Worm (Caenorhabditis elegans): ENCODE data around the gene F10E7.1.
"Not testable (repeated sequence)": the region's sequence is repeated elsewhere in the genome, so short reads cannot be mapped to it uniquely, and the experiment has no call there.

F10E7.1 gene

ce11 chrII:7126457-7126856 is at the start of gene F10E7.1:
Gene F10E7.1 (plus strand): TSS chrII:7126757.
- TF ChIP-seq peb-1 (tag; optimal IDR thresholded peaks at IDR 0.05): no peak
- TF ChIP-seq unc-39 (tag; optimal IDR thresholded peaks at IDR 0.05): no peak
- TF ChIP-seq zag-1 (tag; optimal IDR thresholded peaks at IDR 0.05): no peak
- TF ChIP-seq lsy-2 (tag; optimal IDR thresholded peaks at IDR 0.05): no peak
- TF ChIP-seq nhr-10 (tag; optimal IDR thresholded peaks at IDR 0.05): no peak
- TF ChIP-seq ztf-4 (tag; optimal IDR thresholded peaks at IDR 0.05): no peak
- TF ChIP-seq C34F6.9 (tag; optimal IDR thresholded peaks at IDR 0.05): no peak
- TF ChIP-seq nhr-237 (tag; optimal IDR thresholded peaks at IDR 0.05): no peak
- TF ChIP-seq blmp-1 (tag; optimal IDR thresholded peaks at IDR 0.05; ENCODE audit: insufficient read depth): no peak
- TF ChIP-seq snpc-4 (tag; optimal IDR thresholded peaks at IDR 0.05): no peak
- no peak for TF ChIP-seq Y55F3AM.14 (GFP tag; optimal IDR thresholded peaks at IDR 0.05)

DNA sequence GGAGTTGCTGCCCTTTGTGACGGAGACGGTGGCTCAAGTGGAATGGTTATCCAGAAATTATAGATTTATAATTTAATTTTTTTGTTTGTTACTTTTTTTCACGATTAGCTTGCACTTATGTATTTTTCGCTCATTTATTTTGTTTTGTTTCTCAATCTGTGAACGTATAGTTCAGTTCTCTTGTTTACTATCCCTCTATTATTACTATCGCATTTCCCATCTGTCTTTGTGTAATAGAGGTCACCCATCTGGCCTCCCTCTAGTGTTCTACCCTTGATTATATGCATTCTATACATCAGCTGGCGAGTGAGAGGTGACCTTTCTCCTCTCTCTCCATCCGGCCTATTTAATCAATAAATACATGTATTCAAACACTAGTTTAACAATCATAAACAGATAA is 42.5 kb upstream of the F10E7.1 start, which contains the start of the genes T02G5.14 and T02G5.15:
Gene T02G5.14, plus strand, starts transcription at position 301 of the 400 bp plus-strand sequence.
Gene T02G5.15, plus strand, starts transcription at position 301 of the 400 bp plus-strand sequence.
- TF ChIP-seq ztf-4 (tag; optimal IDR thresholded peaks at IDR 0.05); nhr-129 (tag; optimal IDR thresholded peaks at IDR 0.05); sma-9 (GFP tag; optimal IDR thresholded peaks at IDR 0.05); sma-9 (tag; optimal IDR thresholded peaks at IDR 0.05): not testable (repeated sequence)

ce11 chrII:7090085-7090484 is 36.5 kb upstream of the F10E7.1 start:
- TF ChIP-seq elt-1 (tag; optimal IDR thresholded peaks at IDR 0.05): no peak
- TF ChIP-seq unc-55 (GFP tag; optimal IDR thresholded peaks at IDR 0.05): no peak
- no peak for TF ChIP-seq gmeb-1 (tag; optimal IDR thresholded peaks at IDR 0.05)
- TF ChIP-seq nhr-6 (tag; optimal IDR thresholded peaks at IDR 0.05): no peak
- TF ChIP-seq dmd-4 (tag; optimal IDR thresholded peaks at IDR 0.05): no peak
- TF ChIP-seq ztf-4 (tag; optimal IDR thresholded peaks at IDR 0.05): no peak
- peak; percentile 47 for TF ChIP-seq nhr-25 (tag; optimal IDR thresholded peaks at IDR 0.05)
- no peak for TF ChIP-seq sem-4 (tag; optimal IDR thresholded peaks at IDR 0.05)
- no peak for TF ChIP-seq skn-1 (tag; optimal IDR thresholded peaks at IDR 0.05)
- no peak for TF ChIP-seq nhr-12 (tag; optimal IDR thresholded peaks at IDR 0.05)
- TF ChIP-seq lin-11 (tag; optimal IDR thresholded peaks at IDR 0.05): no peak
- TF ChIP-seq egl-27 (tag; optimal IDR thresholded peaks at IDR 0.05): no peak
- no peak for TF ChIP-seq mab-5 (tag; optimal IDR thresholded peaks at IDR 0.05)
- TF ChIP-seq mdl-1 (tag; optimal IDR thresholded peaks at IDR 0.05): no peak
- TF ChIP-seq nhr-11 (tag; optimal IDR thresholded peaks at IDR 0.05): no peak
- peak in 1 of 2 experiments; percentile 1 for TF ChIP-seq lsy-2 (tag; optimal IDR thresholded peaks at IDR 0.05)
- TF ChIP-seq sma-3 (GFP tag; optimal IDR thresholded peaks at IDR 0.05): no peak
- TF ChIP-seq sma-9 (GFP tag; optimal IDR thresholded peaks at IDR 0.05): peak; percentile 26
- TF ChIP-seq sma-9 (tag; optimal IDR thresholded peaks at IDR 0.05): no peak
- no peak for TF ChIP-seq lin-39 (tag; optimal IDR thresholded peaks at IDR 0.05)
- no peak for TF ChIP-seq ZK546.5 (tag; optimal IDR thresholded peaks at IDR 0.05)
- no peak for TF ChIP-seq ztf-1 (GFP tag; conservative IDR thresholded peaks at IDR 0.05)
- TF ChIP-seq Y55F3AM.14 (GFP tag; optimal IDR thresholded peaks at IDR 0.05): no peak
- TF ChIP-seq nhr-10 (tag; optimal IDR thresholded peaks at IDR 0.05): no peak
- peak; percentile 23 for TF ChIP-seq C34F6.9 (tag; optimal IDR thresholded peaks at IDR 0.05)
- TF ChIP-seq mbf-1 (tag; optimal IDR thresholded peaks at IDR 0.05): no peak
- TF ChIP-seq lin-13 (GFP tag; optimal IDR thresholded peaks at IDR 0.05): no peak
- TF ChIP-seq unc-62 (GFP tag; optimal IDR thresholded peaks at IDR 0.05): no peak
- no peak for TF ChIP-seq blmp-1 (tag; optimal IDR thresholded peaks at IDR 0.05; ENCODE audit: insufficient read depth)
- no peak for TF ChIP-seq nhr-23 (tag; optimal IDR thresholded peaks at IDR 0.05)
- no peak for TF ChIP-seq nhr-237 (tag; optimal IDR thresholded peaks at IDR 0.05)
- TF ChIP-seq ztf-11 (tag; optimal IDR thresholded peaks at IDR 0.05): no peak
- TF ChIP-seq elt-3 (tag; optimal IDR thresholded peaks at IDR 0.05): no peak
- TF ChIP-seq F13H6.1 (tag; optimal IDR thresholded peaks at IDR 0.05): no peak
- TF ChIP-seq nhr-21 (tag; optimal IDR thresholded peaks at IDR 0.05): no peak
- TF ChIP-seq peb-1 (tag; optimal IDR thresholded peaks at IDR 0.05): no peak
- TF ChIP-seq ceh-82 (tag; optimal IDR thresholded peaks at IDR 0.05): no peak
- peak; percentile 26 for TF ChIP-seq crh-2 (tag; optimal IDR thresholded peaks at IDR 0.05)
- no peak for TF ChIP-seq snpc-4 (tag; optimal IDR thresholded peaks at IDR 0.05)
- no peak for TF ChIP-seq aly-2 (tag; optimal IDR thresholded peaks at IDR 0.05)
- TF ChIP-seq fos-1 (tag; optimal IDR thresholded peaks at IDR 0.05): no peak
- TF ChIP-seq nhr-129 (tag; optimal IDR thresholded peaks at IDR 0.05): peak; percentile 73
- no peak for TF ChIP-seq unc-39 (tag; optimal IDR thresholded peaks at IDR 0.05)
- no peak for TF ChIP-seq alr-1 (tag; optimal IDR thresholded peaks at IDR 0.05)
- peak; percentile 4 for TF ChIP-seq ceh-16 (tag; optimal IDR thresholded peaks at IDR 0.05)
- TF ChIP-seq R02D3.7 (tag; optimal IDR thresholded peaks at IDR 0.05): no peak
- TF ChIP-seq ama-1 (optimal IDR thresholded peaks at IDR 0.05): no peak
- TF ChIP-seq zag-1 (tag; optimal IDR thresholded peaks at IDR 0.05): no peak
- no peak for TF ChIP-seq nhr-77 (tag; optimal IDR thresholded peaks at IDR 0.05)

Data from whole organism, L2 larva.